Worm (Caenorhabditis elegans) whole organism, L4/young adult: ENCODE data around the gene Y38H8A.7.

Experiments
- W03F9.2 ChIP-seq: fragments of 150-350 bp; optimal IDR thresholded peaks from 2 replicates; lab custom pipeline; 2014; ENCODE audit warnings: missing biosample characterization, missing genetic modification characterization
- dao-5 ChIP-seq: sonication (generic microtip); optimal IDR thresholded peaks from 2 replicates; lab custom pipeline; 2016; ENCODE audit warnings: missing genotype, missing genetic modification characterization, moderate library complexity, missing compliant biosample characterization

DNA sequence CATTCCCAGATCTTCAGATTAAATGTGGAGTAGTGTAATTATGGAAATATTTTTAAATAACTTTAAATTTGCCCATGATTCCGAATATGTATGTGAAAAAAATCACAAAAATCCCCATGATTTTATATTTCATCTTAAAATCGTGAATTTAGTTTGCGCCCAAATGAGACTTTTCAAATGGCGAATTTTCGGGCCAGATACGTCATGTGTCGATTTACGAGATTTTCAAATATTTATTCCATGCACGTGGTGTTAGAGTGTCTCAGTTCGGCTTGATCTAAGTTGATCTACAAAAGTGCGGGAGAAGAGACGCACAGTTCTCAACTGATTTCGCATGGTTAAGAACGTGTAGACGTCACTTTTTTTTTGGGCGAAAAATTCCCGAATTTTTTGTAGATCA is 27.2 kb downstream of the Y38H8A.7 start, which contains the start of gene Y38H8A.1:
- TF ChIP-seq W03F9.2 (no peak), dao-5 (no peak)
